Worm (Caenorhabditis elegans): ENCODE results near the gene nlp-22.

The nlp-22 gene

DNA sequence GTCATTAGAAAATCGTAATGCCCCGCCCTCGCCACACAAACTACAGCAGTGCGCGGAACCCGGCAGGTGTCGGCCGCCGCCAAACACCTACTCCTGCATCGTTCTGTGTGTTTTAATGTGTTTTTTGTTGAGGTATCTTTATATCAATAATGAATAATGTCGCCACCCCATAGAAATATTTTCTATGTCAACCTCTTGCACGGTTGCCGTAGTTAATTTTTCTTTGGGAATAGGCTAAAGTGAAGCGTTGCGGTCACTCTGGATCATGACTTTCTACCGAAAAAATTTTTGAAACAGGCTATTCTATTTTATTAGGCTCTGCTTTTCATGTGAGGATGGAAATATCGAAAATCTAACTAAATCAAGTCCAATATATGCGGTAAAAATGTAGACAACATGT lies 13.0 kb downstream of the nlp-22 start (continued):
- TF ChIP-seq nfya-1 (tag; optimal IDR thresholded peaks at IDR 0.05; ENCODE audit: insufficient read depth) (peak; percentile 26), unc-62 (GFP tag; optimal IDR thresholded peaks at IDR 0.05) (no peak), elt-3 (tag; optimal IDR thresholded peaks at IDR 0.05) (peak in 2 of 3 experiments; percentile 28 to 52), hmg-11 (tag; optimal IDR thresholded peaks at IDR 0.05) (peak; percentile 9), R02D3.7 (tag; optimal IDR thresholded peaks at IDR 0.05) (no peak), mml-1 (tag; optimal IDR thresholded peaks at IDR 0.05) (no peak), fos-1 (tag; optimal IDR thresholded peaks at IDR 0.05) (no peak), pha-4 (tag; optimal IDR thresholded peaks at IDR 0.05) (peak; percentile 17), nhr-12 (tag; optimal IDR thresholded peaks at IDR 0.05) (no peak), ceh-28 (tag; optimal IDR thresholded peaks at IDR 0.05) (no peak), ceh-82 (tag; optimal IDR thresholded peaks at IDR 0.05) (no peak)

DNA sequence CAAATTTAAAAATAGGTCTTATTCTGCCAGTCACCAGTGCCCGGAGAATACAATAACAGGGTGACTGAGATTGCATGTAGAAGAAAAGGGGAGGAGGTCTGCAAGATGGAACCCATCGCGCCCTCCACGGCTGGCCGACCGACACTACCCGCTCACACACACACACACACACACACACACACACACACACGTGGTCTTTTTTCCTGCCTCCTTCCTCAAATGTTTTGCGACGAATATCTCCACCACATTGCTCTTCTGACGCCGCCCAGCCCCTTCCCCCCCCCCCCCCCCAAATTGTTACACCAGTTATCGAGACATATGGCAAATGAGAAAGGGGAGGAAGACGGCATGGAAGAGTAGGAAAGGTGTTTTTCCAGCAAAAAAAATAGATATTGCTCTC lies 20.1 kb downstream of the nlp-22 start:
- TF ChIP-seq nhr-12 (tag; optimal IDR thresholded peaks at IDR 0.05) (no peak), snpc-4 (tag; optimal IDR thresholded peaks at IDR 0.05) (no peak), pha-4 (tag; optimal IDR thresholded peaks at IDR 0.05) (no peak), nhr-23 (tag; optimal IDR thresholded peaks at IDR 0.05) (no peak), eor-1 (tag; optimal IDR thresholded peaks at IDR 0.05) (no peak), lin-39 (tag; optimal IDR thresholded peaks at IDR 0.05) (peak; percentile 71), unc-39 (tag; optimal IDR thresholded peaks at IDR 0.05) (no peak), sea-2 (GFP tag; optimal IDR thresholded peaks at IDR 0.05) (no peak), tbx-2 (tag; optimal IDR thresholded peaks at IDR 0.05) (no peak), ztf-11 (tag; optimal IDR thresholded peaks at IDR 0.05) (no peak), ceh-28 (tag; optimal IDR thresholded peaks at IDR 0.05) (no peak), elt-2 (tag; optimal IDR thresholded peaks at IDR 0.05) (no peak), nhr-11 (tag; optimal IDR thresholded peaks at IDR 0.05) (no peak), fkh-10 (GFP tag; optimal IDR thresholded peaks at IDR 0.05) (no peak), lin-15B (tag; optimal IDR thresholded peaks at IDR 0.05) (no peak), egl-27 (tag; optimal IDR thresholded peaks at IDR 0.05) (no peak), nfya-1 (tag; optimal IDR thresholded peaks at IDR 0.05; ENCODE audit: insufficient read depth) (peak; percentile 29), ceh-9 (tag; optimal IDR thresholded peaks at IDR 0.05) (no peak)

DNA sequence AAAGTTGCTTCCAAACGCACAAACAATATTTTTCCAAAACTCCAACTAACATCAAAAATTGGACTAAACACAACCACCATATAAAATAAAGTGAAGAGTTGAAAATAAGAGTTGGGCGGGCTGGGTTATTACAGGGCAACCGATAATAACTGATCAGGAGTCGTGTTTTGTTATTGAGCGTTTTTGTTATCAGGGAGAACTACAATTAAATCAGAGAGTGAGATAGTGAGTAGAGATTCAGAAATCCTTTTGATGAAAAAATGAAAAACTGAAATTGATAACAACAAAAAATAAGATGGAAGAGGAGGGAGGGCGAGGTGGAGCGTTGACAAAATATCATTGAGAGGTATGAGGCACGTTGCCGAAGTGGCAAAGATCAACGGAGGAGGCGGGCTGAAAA lies 21.4 kb downstream of the nlp-22 start:
- TF ChIP-seq pqm-1 (tag; optimal IDR thresholded peaks at IDR 0.05) (peak; percentile 81), elt-2 (tag; optimal IDR thresholded peaks at IDR 0.05) (peak; percentile 53), pha-4 (tag; optimal IDR thresholded peaks at IDR 0.05) (peak; percentile 17), nhr-76 (tag; optimal IDR thresholded peaks at IDR 0.05) (no peak), mml-1 (tag; optimal IDR thresholded peaks at IDR 0.05) (no peak)

DNA sequence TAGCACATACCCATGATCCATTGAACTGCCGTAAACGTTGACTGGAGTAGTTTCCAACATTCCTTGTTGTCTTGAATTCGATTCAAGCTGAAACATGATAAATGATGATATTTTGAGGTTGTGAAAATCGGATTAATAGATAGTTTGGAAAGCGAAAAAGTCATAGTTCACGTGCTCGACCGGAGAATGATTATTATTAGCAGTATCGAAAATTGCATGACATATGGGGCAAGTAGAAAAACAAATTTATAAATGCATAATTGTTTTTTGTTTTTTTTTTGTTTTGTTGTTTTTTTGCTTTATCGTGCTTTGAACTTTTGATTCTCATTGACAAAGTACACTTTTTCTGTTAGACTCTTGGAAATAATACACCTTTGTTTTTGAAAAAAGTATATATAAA lies 22.7 kb downstream of the nlp-22 start, which contains the start of gene aakg-4:
Gene aakg-4 (minus strand): TSS at position 101 of the 400 bp plus-strand sequence.
- TF ChIP-seq elt-1 (tag; optimal IDR thresholded peaks at IDR 0.05) (no peak), unc-39 (tag; optimal IDR thresholded peaks at IDR 0.05) (no peak), fkh-10 (GFP tag; optimal IDR thresholded peaks at IDR 0.05) (no peak), snpc-4 (tag; optimal IDR thresholded peaks at IDR 0.05) (no peak), sea-2 (GFP tag; optimal IDR thresholded peaks at IDR 0.05) (no peak), tbx-2 (tag; optimal IDR thresholded peaks at IDR 0.05) (no peak), unc-62 (GFP tag; optimal IDR thresholded peaks at IDR 0.05) (no peak), ztf-4 (tag; optimal IDR thresholded peaks at IDR 0.05) (no peak), skn-1 (tag; optimal IDR thresholded peaks at IDR 0.05) (no peak), ceh-28 (tag; optimal IDR thresholded peaks at IDR 0.05) (no peak), mml-1 (tag; optimal IDR thresholded peaks at IDR 0.05) (no peak), nhr-67 (tag; optimal IDR thresholded peaks at IDR 0.05) (no peak), aly-2 (tag; optimal IDR thresholded peaks at IDR 0.05) (no peak), fkh-2 (tag; optimal IDR thresholded peaks at IDR 0.05) (no peak), eor-1 (tag; optimal IDR thresholded peaks at IDR 0.05) (no peak), nhr-28 (tag; optimal IDR thresholded peaks at IDR 0.05) (no peak), nhr-25 (tag; optimal IDR thresholded peaks at IDR 0.05) (no peak), pha-4 (tag; optimal IDR thresholded peaks at IDR 0.05) (no peak), ZK546.5 (tag; optimal IDR thresholded peaks at IDR 0.05) (no peak)

DNA sequence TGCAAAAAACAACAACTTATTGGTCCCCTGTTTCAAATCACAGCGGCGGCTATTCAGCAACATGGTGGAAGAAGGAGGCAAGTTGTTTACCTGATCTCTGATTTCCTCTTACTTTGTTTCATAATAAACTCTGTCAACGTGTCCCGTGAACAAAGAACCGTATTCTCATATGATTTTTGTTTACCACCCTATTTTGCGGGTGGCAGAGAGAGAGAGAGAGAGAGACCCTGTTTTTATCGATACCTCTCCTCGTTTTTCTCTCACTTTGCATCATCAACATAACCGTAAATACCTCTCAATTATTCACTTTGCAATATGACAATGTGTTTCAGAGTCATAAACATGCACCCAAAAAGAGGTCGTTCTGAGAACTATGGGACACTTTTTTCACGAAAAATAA lies 24.4 kb downstream of the nlp-22 start:
- TF ChIP-seq ceh-9 (tag; optimal IDR thresholded peaks at IDR 0.05), result no peak
- TF ChIP-seq nhr-28 (tag; optimal IDR thresholded peaks at IDR 0.05), result no peak
- TF ChIP-seq pha-4 (tag; optimal IDR thresholded peaks at IDR 0.05), result peak; percentile 73
- TF ChIP-seq skn-1 (tag; optimal IDR thresholded peaks at IDR 0.05), result no peak
- no peak for TF ChIP-seq ZK546.5 (tag; optimal IDR thresholded peaks at IDR 0.05)
- no peak for TF ChIP-seq fkh-10 (GFP tag; optimal IDR thresholded peaks at IDR 0.05)
- no peak for TF ChIP-seq nhr-25 (tag; optimal IDR thresholded peaks at IDR 0.05)
